Fruit fly (Drosophila melanogaster): ENCODE measurements around the gene Pif1.

The Pif1 gene

dm6 chr2L:3482037-3482436, 12.2 kb upstream of the Pif1 start:
- TF ChIP-seq CTCF (optimal IDR thresholded peaks at IDR 0.05), result no peak
- no peak for TF ChIP-seq CG8478 (optimal IDR thresholded peaks at IDR 0.05)

dm6 chr2L:3480443-3480839, 10.6 kb upstream of the Pif1 start:
- TF ChIP-seq CG8478 (optimal IDR thresholded peaks at IDR 0.05) (no peak), CTCF (optimal IDR thresholded peaks at IDR 0.05) (peak; percentile 67 to 89)

- no peak for TF ChIP-seq CG8478 (optimal IDR thresholded peaks at IDR 0.05)
- TF ChIP-seq CTCF (optimal IDR thresholded peaks at IDR 0.05), result no peak
These were observed 10.1 kb upstream of the Pif1 start for dm6 chr2L:3479697-3480442.

DNA sequence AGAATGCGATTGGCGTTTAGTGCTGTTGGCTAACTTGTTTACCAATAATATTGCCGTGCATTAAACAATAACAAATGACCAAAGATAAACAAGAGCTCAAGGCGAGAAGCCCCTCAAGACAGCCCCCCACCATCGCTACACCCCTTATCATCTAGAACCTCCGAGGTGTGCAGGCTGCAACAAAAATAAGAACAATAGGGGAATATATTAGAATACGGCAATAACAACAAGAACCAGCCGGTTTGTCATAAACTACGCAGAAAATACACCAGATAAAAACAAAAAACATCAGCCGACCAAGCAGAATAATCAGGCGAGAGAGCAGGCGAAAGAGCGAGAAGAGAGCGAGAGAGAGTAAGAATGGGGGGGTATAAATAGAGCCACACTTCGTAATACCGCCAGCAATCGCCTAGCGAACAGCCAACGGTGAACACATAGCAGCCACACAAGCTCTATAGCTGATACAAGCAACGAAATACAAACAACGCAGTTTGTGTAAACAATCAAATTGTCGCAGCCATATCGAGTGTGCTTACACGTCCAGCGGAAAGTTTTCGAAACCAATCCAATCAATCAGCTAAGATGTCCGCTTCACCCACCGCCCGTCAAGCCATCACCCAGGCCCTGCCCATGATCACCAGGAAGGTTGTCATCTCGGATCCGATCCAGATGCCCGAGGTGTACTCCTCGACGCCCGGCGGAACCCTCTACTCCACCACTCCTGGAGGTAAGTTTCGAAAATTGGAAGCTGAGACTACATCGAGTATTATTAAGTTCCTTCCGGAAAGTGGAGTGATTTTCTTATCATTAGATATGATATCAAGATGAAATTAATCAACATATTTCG, 8.5 kb upstream of the Pif1 start, which contains the start of gene Thor:
TSS of gene Thor (plus strand) at position 401 of the 847 bp plus-strand sequence.
- no peak for TF ChIP-seq CTCF (optimal IDR thresholded peaks at IDR 0.05)
- TF ChIP-seq CG8478 (optimal IDR thresholded peaks at IDR 0.05), result no peak

DNA sequence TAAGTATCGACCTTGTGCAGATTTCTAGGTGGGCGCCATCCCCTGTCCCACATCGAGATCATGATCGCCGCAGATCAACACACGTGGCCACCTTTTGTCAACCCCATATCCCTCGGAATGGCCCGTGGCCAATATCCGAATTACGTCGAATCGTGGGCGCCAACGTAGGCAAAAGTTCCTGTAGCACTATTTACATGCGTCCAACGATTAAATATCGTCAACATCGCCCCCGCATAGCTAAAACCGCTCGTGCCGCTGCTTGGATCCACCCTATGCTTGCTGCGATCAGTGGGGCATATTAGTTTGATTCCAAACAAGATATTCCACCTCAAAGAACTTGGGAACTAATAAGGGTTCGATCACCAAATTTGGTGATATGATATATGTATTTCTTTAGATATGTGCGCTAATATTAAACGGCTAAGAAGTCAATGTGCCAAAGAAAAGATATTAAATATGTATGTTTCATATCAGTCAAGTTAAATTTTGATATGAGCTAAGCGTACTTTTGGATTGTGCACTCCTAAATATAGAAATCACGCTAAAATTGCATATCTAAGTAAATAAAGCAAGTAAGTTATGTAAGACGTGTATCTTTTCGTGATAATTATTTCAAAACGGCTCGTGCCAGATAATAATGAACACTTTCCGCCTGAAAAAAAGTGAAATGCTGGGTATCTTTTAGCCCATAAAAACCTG, 7.4 kb upstream of the Pif1 start:
- no peak for TF ChIP-seq CG8478 (optimal IDR thresholded peaks at IDR 0.05)
- TF ChIP-seq CTCF (optimal IDR thresholded peaks at IDR 0.05), result no peak

DNA sequence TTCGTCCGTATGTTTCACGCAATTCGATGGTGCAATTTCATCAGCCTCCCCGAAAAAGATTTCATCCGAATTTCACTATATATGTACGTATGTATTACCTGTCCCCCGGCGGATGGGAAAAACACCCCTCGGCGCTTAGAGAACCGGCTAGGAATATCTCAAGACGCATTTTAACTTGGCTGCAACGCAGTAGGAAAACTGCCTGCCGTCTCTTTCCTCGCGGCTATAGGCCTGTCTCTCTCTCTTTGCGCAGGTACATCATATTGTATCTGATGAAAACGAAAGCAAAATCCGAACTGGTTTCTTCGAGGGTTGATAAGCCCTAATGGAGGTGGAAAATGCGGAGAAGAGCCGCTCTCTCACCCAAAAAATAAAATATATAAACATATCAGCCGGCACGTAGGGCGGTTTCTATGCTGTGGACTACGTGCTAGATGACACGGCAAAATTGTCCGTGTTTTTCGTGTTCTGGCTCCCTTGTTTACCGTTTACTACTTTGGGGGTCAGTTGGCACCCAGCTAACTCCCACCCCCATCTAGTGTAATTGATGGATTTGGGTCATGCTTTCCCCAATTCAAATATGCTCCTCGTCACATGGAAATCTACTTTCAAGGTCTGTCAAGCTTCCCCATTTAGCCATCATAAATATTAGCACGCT, 6.7 kb upstream of the Pif1 start:
- TF ChIP-seq CG8478 (optimal IDR thresholded peaks at IDR 0.05) (no peak), CTCF (optimal IDR thresholded peaks at IDR 0.05) (no peak)

DNA sequence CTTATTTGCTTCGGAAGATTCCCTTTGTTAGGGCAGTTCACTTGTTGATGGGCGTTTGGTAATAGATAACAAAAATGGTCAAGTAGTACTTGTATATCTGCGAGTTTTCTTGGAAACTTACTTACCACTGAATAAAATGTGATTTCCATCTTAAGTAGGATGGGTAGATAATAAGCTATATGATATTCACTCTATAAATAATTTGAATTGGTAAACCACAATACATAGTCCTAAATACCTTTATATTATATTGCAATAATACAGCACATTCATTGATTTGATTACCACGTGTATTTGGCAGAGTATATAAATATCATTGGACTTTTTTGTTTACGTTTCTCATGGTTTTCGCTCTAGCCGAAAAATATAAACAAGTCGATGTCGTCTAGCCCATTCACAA, 6.1 kb upstream of the Pif1 start:
- TF ChIP-seq CG8478 (optimal IDR thresholded peaks at IDR 0.05) (no peak), CTCF (optimal IDR thresholded peaks at IDR 0.05) (no peak)

DNA sequence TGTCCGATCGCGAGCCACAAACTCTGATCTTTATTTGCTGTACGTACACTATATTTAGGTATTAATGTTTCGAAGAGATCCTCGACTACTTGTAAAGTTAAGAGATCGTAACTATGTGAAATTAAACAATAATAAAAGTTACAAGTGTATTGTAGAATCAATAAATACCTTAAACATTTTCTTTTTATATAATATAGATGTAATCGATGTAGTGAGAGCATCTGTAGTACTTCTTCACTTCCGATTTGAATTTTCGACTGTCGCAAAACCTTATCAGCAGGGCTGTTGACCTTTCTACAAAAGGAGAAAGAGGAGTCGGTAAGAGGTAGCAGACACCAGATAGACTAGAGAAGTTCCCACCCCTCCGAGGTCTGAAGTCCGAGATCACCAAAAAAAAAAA, 5.4 kb upstream of the Pif1 start:
- TF ChIP-seq CTCF (optimal IDR thresholded peaks at IDR 0.05) (no peak), CG8478 (optimal IDR thresholded peaks at IDR 0.05) (no peak)

DNA sequence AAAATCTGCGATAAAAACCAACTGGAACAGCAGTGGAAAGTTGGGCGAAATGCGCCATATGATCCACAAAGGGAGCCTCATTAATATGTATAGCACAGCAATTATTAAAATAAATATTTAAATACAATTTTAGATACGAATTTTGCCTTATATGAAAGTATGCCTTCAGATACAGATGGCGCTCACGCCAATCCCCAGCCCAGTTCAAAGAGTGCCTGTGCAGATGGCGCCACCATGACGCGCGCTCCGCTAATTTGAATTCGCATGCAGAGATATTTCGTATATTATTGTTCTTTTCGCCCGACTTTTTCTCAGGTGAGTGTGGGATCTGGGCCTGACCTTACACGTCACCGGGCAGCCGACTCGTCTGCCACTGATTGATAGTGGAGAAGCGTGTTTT, 2.4 kb upstream of the Pif1 start, which contains the start of gene Pgant4:
TSS of gene Pgant4 (plus strand) at position 362 of the 400 bp plus-strand sequence.
- TF ChIP-seq CG8478 (optimal IDR thresholded peaks at IDR 0.05) (no peak), CTCF (optimal IDR thresholded peaks at IDR 0.05) (peak; percentile 89 to 95)

DNA sequence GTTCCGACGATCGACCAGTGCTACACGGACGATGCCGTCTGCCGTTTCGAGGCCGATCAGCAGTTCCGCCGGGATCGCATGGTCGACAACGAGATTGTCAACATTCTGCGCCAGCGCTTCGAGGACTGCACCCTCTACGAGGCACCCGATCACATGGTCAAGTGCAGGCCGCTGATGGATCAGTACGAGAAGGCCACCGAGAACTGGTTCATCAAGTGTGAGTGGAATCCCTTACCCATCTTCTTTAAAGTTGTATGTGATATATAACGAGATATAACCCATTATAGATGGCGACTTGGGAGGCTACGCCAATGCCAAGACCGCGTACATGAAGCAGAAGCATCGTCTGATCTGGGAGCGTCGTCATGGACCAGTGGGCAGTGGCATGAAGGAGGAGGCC, 3.0 kb downstream of the Pif1 start:
- TF ChIP-seq CTCF (optimal IDR thresholded peaks at IDR 0.05), result no peak

DNA sequence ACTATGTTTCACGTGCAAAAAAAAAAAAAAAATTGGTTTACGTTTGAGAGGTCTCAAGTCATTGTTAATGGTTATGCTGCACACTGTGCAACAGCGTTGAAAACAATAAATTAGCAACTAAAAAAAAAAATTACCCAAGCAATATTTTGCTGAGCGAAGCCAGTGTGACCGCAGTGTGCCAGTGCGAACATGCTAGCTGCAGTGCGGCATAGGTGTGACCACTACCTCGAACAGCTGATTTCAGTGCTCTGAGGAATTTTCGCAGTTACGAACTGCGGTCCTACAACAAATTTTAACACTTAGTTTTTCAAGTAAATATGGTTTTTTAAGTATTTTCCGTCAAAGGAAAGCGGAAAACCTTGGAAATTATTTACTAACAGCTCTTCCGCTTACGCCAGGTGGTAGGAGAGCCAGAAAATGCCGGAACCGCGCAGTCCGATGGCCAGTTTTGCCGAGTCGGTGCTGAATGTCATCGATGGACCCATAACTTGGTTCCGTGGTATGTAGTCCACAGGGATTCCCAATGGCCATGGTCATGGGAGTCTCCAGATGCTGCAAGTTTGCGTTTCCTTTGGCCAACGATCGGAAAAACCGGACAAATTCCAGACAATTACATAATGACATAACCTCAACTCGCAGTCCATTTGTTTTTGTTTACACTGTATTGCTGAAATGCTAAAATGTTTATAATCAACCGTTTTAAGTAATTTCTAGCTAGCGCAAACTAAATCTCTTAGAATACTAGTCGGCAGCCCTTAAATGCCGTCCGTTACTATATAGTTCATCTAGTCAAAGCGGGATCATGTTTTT, 3.7 kb downstream of the Pif1 start, which contains the start of the genes msl-2 and ND-PDSW:
TSS of gene msl-2 (minus strand) at position 195 of the 810 bp plus-strand sequence.
TSS of gene ND-PDSW (plus strand) at position 240 of the 810 bp plus-strand sequence.
- TF ChIP-seq CG8478 (optimal IDR thresholded peaks at IDR 0.05) (no peak), CTCF (optimal IDR thresholded peaks at IDR 0.05) (peak in 1 of 2 experiments; percentile 27)

DNA sequence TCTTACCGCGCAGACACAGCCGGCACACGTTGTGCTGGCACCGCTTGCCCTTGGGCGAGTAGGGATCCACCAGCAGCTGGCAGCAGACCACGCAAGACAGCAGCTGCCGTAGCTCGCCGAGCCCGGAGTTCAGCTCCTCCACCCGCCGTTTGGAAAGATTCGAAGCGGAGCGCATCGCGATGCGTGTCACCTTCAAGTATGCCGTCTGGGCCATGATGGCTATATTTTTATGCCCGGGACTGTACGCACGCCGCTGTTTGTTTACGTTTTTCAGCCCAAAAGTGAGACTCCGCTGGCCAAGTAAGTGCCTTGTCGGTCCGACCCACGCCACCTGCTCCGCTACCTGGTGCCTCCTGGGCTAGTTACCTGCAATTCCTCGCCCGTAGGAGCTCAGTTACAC, 4.4 kb downstream of the Pif1 start:
- TF ChIP-seq CTCF (optimal IDR thresholded peaks at IDR 0.05), result no peak
- TF ChIP-seq CG8478 (optimal IDR thresholded peaks at IDR 0.05), result no peak

- TF ChIP-seq CTCF (optimal IDR thresholded peaks at IDR 0.05), result no peak
- TF ChIP-seq CG8478 (optimal IDR thresholded peaks at IDR 0.05), result no peak
These were observed 8.0 kb downstream of the Pif1 start, which contains the start of gene CG3246 for dm6 chr2L:3461760-3462159. TSS of gene CG3246 (minus strand) at chr2L:3461952.

DNA sequence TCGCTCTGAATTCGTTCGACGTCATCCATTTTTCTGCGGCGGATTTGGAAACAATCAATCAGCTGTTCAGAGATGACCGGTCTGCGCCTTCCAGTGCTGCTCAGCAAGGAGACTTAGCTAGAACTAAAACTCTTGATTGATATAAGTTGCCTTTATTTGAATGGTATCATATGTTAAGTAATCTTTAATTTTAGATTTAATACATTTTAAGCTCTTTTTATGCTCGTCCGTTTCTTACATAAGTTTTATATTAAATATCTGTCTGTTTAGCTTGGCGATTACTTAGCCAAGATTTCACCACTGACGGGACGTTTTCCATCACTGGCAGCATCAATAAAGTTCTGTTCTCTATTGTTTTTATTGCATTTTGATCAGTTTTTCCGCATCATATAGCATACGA, 12.8 kb downstream of the Pif1 start, which contains the start of the genes Cog3 and Sec5:
TSS of gene Cog3 (minus strand) at position 58 of the 400 bp plus-strand sequence.
TSS of gene Sec5 (plus strand) at position 296 of the 400 bp plus-strand sequence.
- TF ChIP-seq CTCF (optimal IDR thresholded peaks at IDR 0.05) (no peak), CG8478 (optimal IDR thresholded peaks at IDR 0.05) (no peak)

Measured in S2 (cell line).